Worm (Caenorhabditis elegans): Measurements from ENCODE around the gene T16G12.9.

DNA sequence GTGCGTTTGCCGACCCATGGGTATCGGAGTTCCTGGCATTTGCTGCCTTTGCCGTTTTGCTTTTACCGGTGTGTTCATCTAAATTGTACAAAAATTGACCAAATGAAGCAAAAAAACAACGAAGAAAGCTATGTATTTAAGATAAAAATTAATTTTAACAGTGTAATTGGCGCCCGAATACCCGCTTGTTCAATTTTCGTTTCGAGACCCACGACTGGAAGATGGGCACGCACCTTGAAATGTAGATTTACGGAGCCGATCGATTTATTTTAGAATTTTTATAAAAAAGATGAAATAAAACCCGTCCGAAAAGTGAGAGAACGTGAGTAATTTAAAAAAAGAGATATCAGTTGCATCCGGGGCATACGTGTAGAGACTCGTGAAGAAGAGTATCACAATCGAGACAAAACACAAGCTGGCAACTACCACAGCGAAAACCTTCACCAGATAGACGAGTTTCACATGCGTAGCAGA lies 10.5 kb upstream of the T16G12.9 start, which contains the start of gene hal-2:
- TF ChIP-seq ama-1 (optimal IDR thresholded peaks at IDR 0.05): no peak
- TF ChIP-seq tbx-37 (GFP tag; conservative IDR thresholded peaks at IDR 0.05): no peak
- no peak for TF ChIP-seq scrt-1 (GFP tag; IDR thresholded peaks at IDR 0.05)
- TF ChIP-seq pes-1 (GFP tag; IDR thresholded peaks at IDR 0.05): no peak
- TF ChIP-seq tbx-11 (GFP tag; IDR thresholded peaks at IDR 0.05): no peak
- no peak for TF ChIP-seq hmg-4 (GFP tag; optimal IDR thresholded peaks at IDR 0.05)
- no peak for TF ChIP-seq F13C5.2 (tag; optimal IDR thresholded peaks at IDR 0.05)

All from whole organism, early embryonic.